Fruit fly (Drosophila melanogaster) whole organism, wandering third instar larva: Measurements from ENCODE around the gene CG43732.

ENCODE experiments used
- Abd-B ChIP-seq: fragments of >200 bp; optimal IDR thresholded peaks from 2 replicates; lab custom pipeline; 2017; ENCODE audit warnings: missing biosample characterization, missing genetic modification characterization
- CG32264 ChIP-seq: fragments of 200-800 bp; sonication (Bioruptor generic); optimal IDR thresholded peaks from 2 replicates; lab custom pipeline; 2016; ENCODE audit warnings: missing biosample characterization, missing genetic modification characterization
- CG9705 ChIP-seq: fragments of 200-800 bp; sonication (Bioruptor generic); optimal IDR thresholded peaks from 2 replicates; lab custom pipeline; 2018; ENCODE audit warnings: missing biosample characterization, mild to moderate bottlenecking, missing genetic modification characterization
- CrebA ChIP-seq: fragments of 200-800 bp; sonication (Bioruptor generic); optimal IDR thresholded peaks from 2 replicates; lab custom pipeline; 2016; ENCODE audit warnings: missing biosample characterization, mild to moderate bottlenecking, missing genetic modification characterization, borderline replicate concordance
- Dfd ChIP-seq: fragments of >200 bp; optimal IDR thresholded peaks from 2 replicates; lab custom pipeline; 2017; ENCODE audit warnings: missing biosample characterization, missing genetic modification characterization
- Dif ChIP-seq: fragments of 200-275, 200-300 bp; sonication (Bioruptor generic); optimal IDR thresholded peaks from 2 replicates; lab custom pipeline; 2018; ENCODE audit warnings: missing biosample characterization, missing genetic modification characterization; ENCODE audit not compliant: partially characterized antibody
- GATAd ChIP-seq: sonication (Bioruptor generic); optimal IDR thresholded peaks from 2 replicates; lab custom pipeline; 2016; ENCODE audit warnings: missing biosample characterization, missing genetic modification characterization
- HLH106 ChIP-seq: fragments of 200-800 bp; optimal IDR thresholded peaks from 3 replicates; lab custom pipeline; 2019; ENCODE audit warnings: missing biosample characterization, mild to moderate bottlenecking, missing genetic modification characterization, moderate library complexity
- Hnf4 ChIP-seq: fragments of 200-800 bp; sonication (Bioruptor generic); optimal IDR thresholded peaks from 2 replicates; lab custom pipeline; 2016; ENCODE audit warnings: missing biosample characterization, mild to moderate bottlenecking, missing genetic modification characterization
- Hr78 ChIP-seq: fragments of >200 bp; optimal IDR thresholded peaks from 2 replicates; lab custom pipeline; 2017; ENCODE audit warnings: missing biosample characterization, missing genetic modification characterization
- Hr83 ChIP-seq: fragments of 200-300 bp; sonication (Bioruptor generic); optimal IDR thresholded peaks from 2 replicates; lab custom pipeline; 2016; ENCODE audit warnings: missing biosample characterization, mild to moderate bottlenecking, missing genetic modification characterization, moderate library complexity; ENCODE audit not compliant: poor library complexity, severe bottlenecking
- Jra ChIP-seq: sonication (Bioruptor generic); optimal IDR thresholded peaks from 2 replicates; lab custom pipeline; 2016; ENCODE audit warnings: missing biosample characterization, missing genetic modification characterization
- Mio ChIP-seq: sonication (Bioruptor generic); optimal IDR thresholded peaks from 2 replicates; lab custom pipeline; 2016; ENCODE audit warnings: missing biosample characterization, missing genetic modification characterization
- Myc ChIP-seq: fragments of >200 bp; optimal IDR thresholded peaks from 2 replicates; lab custom pipeline; 2017
- N ChIP-seq: fragments of >200 bp; optimal IDR thresholded peaks from 2 replicates; lab custom pipeline; 2018; ENCODE audit warnings: missing biosample characterization, missing external identifiers, missing genetic modification characterization
- OdsH ChIP-seq: fragments of 200-800 bp; sonication (Bioruptor generic); optimal IDR thresholded peaks from 2 replicates; lab custom pipeline; 2016; ENCODE audit warnings: missing biosample characterization, mild to moderate bottlenecking, missing genetic modification characterization
- Rel ChIP-seq, 2 experiments: fragments of 200-800 bp; sonication (Bioruptor generic) in 1 of 2; optimal IDR thresholded peaks; 2 replicates in 1 of 2; 3 replicates in 1 of 2; lab custom pipeline; 2016 to 2019; ENCODE audit warnings: mild to moderate bottlenecking in 2 of 2, missing biosample characterization in 2 of 2, missing genetic modification characterization in 2 of 2, moderate library complexity in 1 of 2
- Sp1 ChIP-seq: fragments of 200-800 bp; sonication (Bioruptor generic); optimal IDR thresholded peaks from 3 replicates; lab custom pipeline; 2019; ENCODE audit warnings: missing biosample characterization, mild to moderate bottlenecking, missing genetic modification characterization, moderate library complexity
- Vsx2 ChIP-seq: fragments of 200-300, 225-300 bp; sonication (Bioruptor generic); optimal IDR thresholded peaks from 2 replicates; lab custom pipeline; 2018; ENCODE audit warnings: missing biosample characterization, missing genetic modification characterization; ENCODE audit not compliant: partially characterized antibody
- br ChIP-seq: fragments of 200-800 bp; sonication (Bioruptor generic); optimal IDR thresholded peaks from 2 replicates; lab custom pipeline; 2016; ENCODE audit warnings: missing biosample characterization, missing genetic modification characterization
- brk ChIP-seq: fragments of 200-800 bp; sonication (Bioruptor generic); optimal IDR thresholded peaks from 2 replicates; lab custom pipeline; 2016; ENCODE audit warnings: missing biosample characterization, mild to moderate bottlenecking, missing genetic modification characterization
- dl ChIP-seq, 2 experiments: fragments of 175-275, 200-275 bp in 1 of 2; fragments of 200-275 bp in 1 of 2; sonication (Bioruptor generic); optimal IDR thresholded peaks; lab custom pipeline; 2018; ENCODE audit warnings: mild to moderate bottlenecking in 2 of 2, missing biosample characterization in 2 of 2, missing genetic modification characterization in 2 of 2, moderate library complexity in 2 of 2; ENCODE audit not compliant: partially characterized antibody in 2 of 2, insufficient read depth in 1 of 2
- dmrt93B ChIP-seq: fragments of 200-800 bp; sonication (Bioruptor generic); optimal IDR thresholded peaks from 2 replicates; lab custom pipeline; 2018; ENCODE audit warnings: missing biosample characterization, mild to moderate bottlenecking, missing genetic modification characterization
- dsf ChIP-seq: sonication (Bioruptor generic); optimal IDR thresholded peaks from 2 replicates; lab custom pipeline; 2016; ENCODE audit warnings: missing biosample characterization, missing genetic modification characterization, borderline replicate concordance
- ey ChIP-seq: fragments of 200-800 bp; sonication (Bioruptor generic); optimal IDR thresholded peaks from 2 replicates; lab custom pipeline; 2016; ENCODE audit warnings: missing biosample characterization, missing genetic modification characterization
- foxo ChIP-seq, 2 experiments: fragments of 200-800 bp; sonication (Bioruptor generic); optimal IDR thresholded peaks; 2 replicates in 1 of 2; 3 replicates in 1 of 2; lab custom pipeline; 2016 to 2017; ENCODE audit warnings: missing biosample characterization in 2 of 2, missing genetic modification characterization in 2 of 2
- fru ChIP-seq: fragments of 200-800 bp; sonication (Bioruptor generic); optimal IDR thresholded peaks from 3 replicates; lab custom pipeline; 2016; ENCODE audit warnings: missing biosample characterization, mild to moderate bottlenecking, missing genetic modification characterization
- h ChIP-seq: fragments of 200-800 bp; sonication (Bioruptor generic); optimal IDR thresholded peaks from 3 replicates; lab custom pipeline; 2016; ENCODE audit warnings: missing biosample characterization, mild to moderate bottlenecking, missing genetic modification characterization
- jim ChIP-seq: fragments of 175-275, 200-325 bp; sonication (Bioruptor generic); optimal IDR thresholded peaks from 2 replicates; lab custom pipeline; 2016; ENCODE audit warnings: missing biosample characterization, mild to moderate bottlenecking, missing genetic modification characterization
- lola ChIP-seq: fragments of >200 bp; optimal IDR thresholded peaks from 2 replicates; lab custom pipeline; 2017; ENCODE audit warnings: missing biosample characterization, missing genetic modification characterization
- pan ChIP-seq: fragments of >200 bp; optimal IDR thresholded peaks from 2 replicates; lab custom pipeline; 2017
- psq ChIP-seq: fragments of 200-800 bp; sonication (Bioruptor generic); optimal IDR thresholded peaks from 3 replicates; lab custom pipeline; 2017; ENCODE audit warnings: missing biosample characterization, mild to moderate bottlenecking, missing genetic modification characterization, moderate library complexity
- rgr ChIP-seq: fragments of 200-800 bp; sonication (Bioruptor generic); optimal IDR thresholded peaks from 3 replicates; lab custom pipeline; 2016; ENCODE audit warnings: missing biosample characterization, mild to moderate bottlenecking, missing genetic modification characterization
- sage ChIP-seq: fragments of 200-800 bp; sonication (Bioruptor generic); optimal IDR thresholded peaks from 2 replicates; lab custom pipeline; 2016; ENCODE audit warnings: missing biosample characterization, mild to moderate bottlenecking, missing genetic modification characterization
- sv ChIP-seq: fragments of 200-800 bp; sonication (Bioruptor generic); optimal IDR thresholded peaks from 3 replicates; lab custom pipeline; 2016; ENCODE audit warnings: missing biosample characterization, missing genetic modification characterization
- tai ChIP-seq: sonication (Bioruptor generic); optimal IDR thresholded peaks from 2 replicates; lab custom pipeline; 2016; ENCODE audit warnings: missing biosample characterization, missing genetic modification characterization
- usp ChIP-seq: fragments of >200 bp; optimal IDR thresholded peaks from 2 replicates; lab custom pipeline; 2017; ENCODE audit warnings: missing biosample characterization, missing genetic modification characterization
- woc ChIP-seq: sonication (Bioruptor generic); optimal IDR thresholded peaks from 2 replicates; lab custom pipeline; 2016; ENCODE audit warnings: missing biosample characterization, mild to moderate bottlenecking, missing genetic modification characterization

Gene CG43732

DNA sequence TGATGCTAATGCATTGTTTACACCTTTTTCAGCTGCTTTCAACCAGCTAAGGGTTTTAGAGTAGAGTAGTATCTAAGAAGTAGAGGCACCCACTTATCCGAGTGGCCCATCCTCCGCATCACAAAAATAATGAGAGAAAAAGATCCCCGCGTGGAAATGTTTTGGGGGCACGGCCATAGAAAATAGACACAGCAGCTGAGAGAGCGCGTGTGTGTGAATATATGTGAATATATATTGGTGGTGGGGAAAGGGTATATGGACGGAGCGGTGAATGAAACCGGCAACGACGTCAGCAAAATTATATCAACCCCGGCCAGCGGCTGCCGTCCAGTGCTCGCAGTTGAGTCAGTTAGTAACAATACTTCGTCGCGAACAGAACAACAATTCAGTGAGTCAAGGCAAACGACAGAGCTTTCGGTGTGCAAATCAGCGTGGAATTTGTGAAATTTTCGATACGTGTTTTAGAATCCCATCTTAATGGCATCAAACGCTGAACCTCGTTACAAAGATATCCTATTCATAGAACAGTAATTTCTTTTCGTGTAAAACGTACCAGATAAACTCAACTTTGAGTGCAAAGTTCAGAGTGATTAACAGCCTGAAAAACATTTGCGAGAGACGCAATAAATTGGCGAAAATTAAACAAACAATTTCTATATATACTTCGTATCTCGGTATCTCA lies 35.3 kb upstream of the CG43732 start, which contains the start of gene Xrp1:
TSS of gene Xrp1 (plus strand) at position 375 of the 682 bp plus-strand sequence.
- TF ChIP-seq ey (peak; percentile 8), N (GFP tag; lab: Kevin White, UChicago) (no peak), CG9705 (GFP tag; lab: Kevin White, UChicago) (no peak), sv (GFP tag; lab: Kevin White, UChicago) (no peak), Mio (GFP tag; lab: Kevin White, UChicago) (no peak), Hr78 (GFP tag; lab: Kevin White, UChicago) (no peak), OdsH (GFP tag; lab: Kevin White, UChicago) (peak; percentile 19), woc (GFP tag; lab: Kevin White, UChicago) (no peak), Myc (lab: Kevin White, UChicago) (no peak), Abd-B (no peak), br (GFP tag; lab: Kevin White, UChicago) (peak; percentile 39), Vsx2 (GFP tag; lab: Kevin White, UChicago) (peak; percentile 22), fru (GFP tag; lab: Kevin White, UChicago) (peak; percentile 56), foxo (GFP tag; optimal IDR thresholded peaks at IDR 0.05; lab: Kevin White, UChicago) (peak in 1 of 2 experiments; percentile 31), CrebA (GFP tag; lab: Kevin White, UChicago) (no peak), Sp1 (GFP tag; lab: Kevin White, UChicago) (peak; percentile 28), usp (GFP tag; lab: Kevin White, UChicago) (no peak), Jra (GFP tag; lab: Kevin White, UChicago) (peak; percentile 48), CG32264 (no peak), Dif (GFP tag; lab: Kevin White, UChicago) (peak; percentile 7), Hnf4 (GFP tag; lab: Kevin White, UChicago) (peak; percentile 22), brk (no peak), dsf (GFP tag; lab: Kevin White, UChicago) (no peak), Hr83 (GFP tag; lab: Kevin White, UChicago) (peak; percentile 22), lola (GFP tag; lab: Kevin White, UChicago) (no peak), dmrt93B (GFP tag; lab: Kevin White, UChicago) (no peak), sage (GFP tag; lab: Kevin White, UChicago) (no peak), rgr (GFP tag; lab: Kevin White, UChicago) (peak; percentile 2), jim (GFP tag; lab: Kevin White, UChicago) (no peak), HLH106 (no peak), pan (lab: Kevin White, UChicago) (no peak), tai (GFP tag; lab: Kevin White, UChicago) (no peak), h (no peak), Dfd (no peak), Rel (GFP tag; optimal IDR thresholded peaks at IDR 0.05; lab: Kevin White, UChicago) (no peak), Rel (tag; optimal IDR thresholded peaks at IDR 0.05; lab: Kevin White, UChicago) (peak; percentile 76), psq (no peak), dl (GFP tag; optimal IDR thresholded peaks at IDR 0.05; lab: Kevin White, UChicago; ENCODE audit: insufficient read depth in 1 of 2, partially characterized antibody in 2 of 2) (no peak), GATAd (GFP tag; lab: Kevin White, UChicago) (no peak)
- TF ChIP-seq, all 38 proteins: peak for 13

DNA sequence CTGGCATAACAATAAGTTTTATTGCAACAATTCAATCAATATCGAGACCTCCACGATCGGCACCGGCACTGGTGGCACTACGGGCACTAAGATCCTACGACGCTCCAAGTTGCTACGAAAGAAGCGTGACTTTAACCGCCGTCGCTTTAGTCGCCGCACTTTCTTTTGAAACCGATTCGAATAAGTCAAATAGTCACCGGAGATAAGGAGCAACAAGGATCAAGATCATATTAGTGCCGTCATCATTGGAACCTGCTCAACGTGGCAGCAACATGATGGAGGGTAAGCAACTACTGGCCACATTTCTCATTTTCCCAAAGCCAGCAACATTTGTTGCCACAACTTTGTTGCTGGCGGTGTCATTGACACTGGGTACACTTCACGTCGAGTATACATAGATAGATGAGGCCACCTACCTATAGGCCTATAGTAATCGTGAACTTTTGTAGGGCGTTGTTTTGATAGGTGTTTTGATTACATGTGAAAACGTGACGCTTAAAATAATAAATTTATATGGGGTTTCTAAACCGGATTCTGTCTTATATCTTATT lies 34.3 kb upstream of the CG43732 start:
- TF ChIP-seq h (no peak), CrebA (GFP tag; lab: Kevin White, UChicago) (no peak), tai (GFP tag; lab: Kevin White, UChicago) (no peak), Mio (GFP tag; lab: Kevin White, UChicago) (no peak), Dfd (no peak), dsf (GFP tag; lab: Kevin White, UChicago) (no peak), jim (GFP tag; lab: Kevin White, UChicago) (no peak), woc (GFP tag; lab: Kevin White, UChicago) (no peak), Sp1 (GFP tag; lab: Kevin White, UChicago) (no peak)
